Fruit fly (Drosophila melanogaster): Measurements from ENCODE around the gene Ance-3.

- TF ChIP-seq CG1792 (GFP tag; optimal IDR thresholded peaks at IDR 0.05) = no peak
- TF ChIP-seq CG15073 (GFP tag; optimal IDR thresholded peaks at IDR 0.05) = no peak
- no peak for TF ChIP-seq CrebB (tag; optimal IDR thresholded peaks at IDR 0.05)
- no peak for TF ChIP-seq gro (GFP tag; optimal IDR thresholded peaks at IDR 0.05)
- TF ChIP-seq bbx (GFP tag; IDR thresholded peaks at IDR 0.05; ENCODE audit: partially characterized antibody) = no peak
- no peak for TF ChIP-seq sr (GFP tag; IDR thresholded peaks at IDR 0.05)
- TF ChIP-seq CG18476 (GFP tag; optimal IDR thresholded peaks at IDR 0.05) = no peak
- TF ChIP-seq lab (GFP tag; optimal IDR thresholded peaks at IDR 0.05) = no peak
These were observed 45.1 kb upstream of the Ance-3 start for dm6 chr2L:13869400-13869799.

Data from whole organism, embryonic.